Worm (Caenorhabditis elegans): ENCODE results near the gene ttbk-2.1.

ce11 chrIV:5215092-5215491 is 43.4 kb upstream of the ttbk-2.1 start, which contains the start of gene Y59E9AL.4:
- TF ChIP-seq ztf-7 (tag; optimal IDR thresholded peaks at IDR 0.05): no peak
- TF ChIP-seq ztf-11 (tag; optimal IDR thresholded peaks at IDR 0.05): no peak
- no peak for TF ChIP-seq nhr-10 (tag; optimal IDR thresholded peaks at IDR 0.05)
- TF ChIP-seq ama-1 (optimal IDR thresholded peaks at IDR 0.05): no peak
- TF ChIP-seq egl-43 (GFP tag; IDR thresholded peaks at IDR 0.05): no peak
- TF ChIP-seq nhr-11 (tag; optimal IDR thresholded peaks at IDR 0.05): no peak
- no peak for TF ChIP-seq R02D3.7 (tag; optimal IDR thresholded peaks at IDR 0.05)
- TF ChIP-seq ceh-28 (tag; optimal IDR thresholded peaks at IDR 0.05): no peak
- TF ChIP-seq dve-1 (tag; optimal IDR thresholded peaks at IDR 0.05; ENCODE audit: insufficient read depth): no peak
- no peak for TF ChIP-seq daf-16 (GFP tag; optimal IDR thresholded peaks at IDR 0.05)
- no peak for TF ChIP-seq daf-16 (tag; optimal IDR thresholded peaks at IDR 0.05)
- no peak for TF ChIP-seq nhr-25 (tag; optimal IDR thresholded peaks at IDR 0.05; ENCODE audit: borderline replicate concordance, insufficient read depth)
- TF ChIP-seq lsy-2 (tag; optimal IDR thresholded peaks at IDR 0.05): no peak

Data from whole organism, L4 larva.